Worm (Caenorhabditis elegans): ENCODE measurements around the gene C16D2.1.

Gene C16D2.1

ce11 chrII:9172849-9173248 lies 41.4 kb downstream of the C16D2.1 start, which contains the start of gene T23G7.2:
Gene T23G7.2 (minus strand): TSS chrII:9172949.
- no peak for TF ChIP-seq K09A11.1 (tag; optimal IDR thresholded peaks at IDR 0.05; ENCODE audit: insufficient read depth)
- TF ChIP-seq nhr-232 (tag; optimal IDR thresholded peaks at IDR 0.05): no peak
- TF ChIP-seq nfya-1 (tag; optimal IDR thresholded peaks at IDR 0.05): no peak
- no peak for TF ChIP-seq K02D7.2 (tag; optimal IDR thresholded peaks at IDR 0.05)
- TF ChIP-seq fkh-6 (tag; optimal IDR thresholded peaks at IDR 0.05): no peak
- TF ChIP-seq mec-3 (tag; optimal IDR thresholded peaks at IDR 0.05; ENCODE audit: borderline replicate concordance): no peak
- TF ChIP-seq ceh-6 (GFP tag; optimal IDR thresholded peaks at IDR 0.05): no peak
- no peak for TF ChIP-seq pha-4 (tag; optimal IDR thresholded peaks at IDR 0.05)
- TF ChIP-seq ceh-9 (tag; optimal IDR thresholded peaks at IDR 0.05): no peak
- no peak for TF ChIP-seq unc-3 (GFP tag; conservative IDR thresholded peaks at IDR 0.05)
- no peak for TF ChIP-seq unc-3 (tag; optimal IDR thresholded peaks at IDR 0.05)
- no peak for TF ChIP-seq C38D4.7 (GFP tag; optimal IDR thresholded peaks at IDR 0.05)
- no peak for TF ChIP-seq lim-6 (tag; optimal IDR thresholded peaks at IDR 0.05)
- no peak for TF ChIP-seq pag-3 (tag; optimal IDR thresholded peaks at IDR 0.05; ENCODE audit: borderline replicate concordance)
- TF ChIP-seq unc-55 (GFP tag; optimal IDR thresholded peaks at IDR 0.05): no peak
- TF ChIP-seq ceh-2 (tag; optimal IDR thresholded peaks at IDR 0.05): no peak
- no peak for TF ChIP-seq ceh-24 (tag; optimal IDR thresholded peaks at IDR 0.05)
- no peak for TF ChIP-seq ceh-30 (tag; optimal IDR thresholded peaks at IDR 0.05)

DNA sequence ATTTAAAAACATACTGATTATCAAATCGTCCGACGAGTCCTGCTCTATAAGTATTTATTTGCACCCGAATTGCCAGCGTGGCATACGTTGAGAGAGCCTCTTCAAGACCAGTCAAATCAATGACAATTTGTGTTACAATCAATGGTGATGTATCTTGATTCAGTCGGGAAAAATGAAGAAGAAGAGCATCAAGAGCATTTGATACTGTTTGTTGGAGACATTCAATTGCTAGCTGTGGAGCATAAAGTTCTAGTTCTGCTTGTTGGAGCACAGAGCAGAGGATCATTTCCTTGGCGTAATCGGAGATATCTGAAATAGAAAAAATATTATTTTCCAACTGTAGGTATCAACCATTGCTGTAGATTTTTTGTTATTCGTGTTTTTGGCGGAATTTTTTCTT lies 42.0 kb downstream of the C16D2.1 start:
- TF ChIP-seq nhr-232 (tag; optimal IDR thresholded peaks at IDR 0.05): no peak
- TF ChIP-seq K09A11.1 (tag; optimal IDR thresholded peaks at IDR 0.05; ENCODE audit: insufficient read depth): no peak
- TF ChIP-seq fkh-6 (tag; optimal IDR thresholded peaks at IDR 0.05): no peak
- no peak for TF ChIP-seq sox-2 (GFP tag; IDR thresholded peaks at IDR 0.05)
- TF ChIP-seq elt-4 (tag; optimal IDR thresholded peaks at IDR 0.05): no peak
- TF ChIP-seq mec-3 (tag; optimal IDR thresholded peaks at IDR 0.05; ENCODE audit: borderline replicate concordance): no peak
- no peak for TF ChIP-seq ceh-31 (tag; optimal IDR thresholded peaks at IDR 0.05)
- no peak for TF ChIP-seq rnt-1 (tag; optimal IDR thresholded peaks at IDR 0.05)
- TF ChIP-seq ceh-30 (tag; optimal IDR thresholded peaks at IDR 0.05): no peak
- no peak for TF ChIP-seq hlh-13 (GFP tag; optimal IDR thresholded peaks at IDR 0.05)
- no peak for TF ChIP-seq sox-4 (tag; optimal IDR thresholded peaks at IDR 0.05)
- no peak for TF ChIP-seq zip-5 (tag; optimal IDR thresholded peaks at IDR 0.05)
- TF ChIP-seq npax-4 (tag; optimal IDR thresholded peaks at IDR 0.05): no peak
- TF ChIP-seq madf-2 (tag; optimal IDR thresholded peaks at IDR 0.05): no peak
- no peak for TF ChIP-seq gmeb-2 (tag; optimal IDR thresholded peaks at IDR 0.05)
- TF ChIP-seq pqm-1 (tag; optimal IDR thresholded peaks at IDR 0.05): no peak
- no peak for TF ChIP-seq unc-55 (GFP tag; optimal IDR thresholded peaks at IDR 0.05)
- no peak for TF ChIP-seq odd-2 (tag; optimal IDR thresholded peaks at IDR 0.05)
- no peak for TF ChIP-seq dmd-4 (tag; optimal IDR thresholded peaks at IDR 0.05; ENCODE audit: borderline replicate concordance)

ce11 chrII:9176523-9176922 lies 45.1 kb downstream of the C16D2.1 start:
- TF ChIP-seq K02D7.2 (tag; optimal IDR thresholded peaks at IDR 0.05) (no peak), fkh-6 (tag; optimal IDR thresholded peaks at IDR 0.05) (no peak), Y22D7AL.16 (tag; optimal IDR thresholded peaks at IDR 0.05) (no peak), unc-42 (tag; optimal IDR thresholded peaks at IDR 0.05) (no peak)

ce11 chrII:9177080-9177479 lies 45.6 kb downstream of the C16D2.1 start, which contains the start of the genes sec-5 and pir-1:
Gene sec-5 (minus strand): TSS chrII:9177152.
Gene pir-1 (plus strand): TSS chrII:9177300.
- no peak for TF ChIP-seq dmd-4 (tag; optimal IDR thresholded peaks at IDR 0.05; ENCODE audit: borderline replicate concordance)
- TF ChIP-seq hlh-15 (tag; optimal IDR thresholded peaks at IDR 0.05): no peak
- TF ChIP-seq ztf-16 (tag; optimal IDR thresholded peaks at IDR 0.05): no peak
- no peak for TF ChIP-seq lin-11 (tag; optimal IDR thresholded peaks at IDR 0.05)
- TF ChIP-seq K02D7.2 (tag; optimal IDR thresholded peaks at IDR 0.05): no peak
- peak; percentile 38 for TF ChIP-seq unc-42 (tag; optimal IDR thresholded peaks at IDR 0.05)

Data from whole organism, late embryonic.